Worm (Caenorhabditis elegans) whole organism, midembryonic: ENCODE results near the gene mkk-4.

ENCODE experiments used
- T22C8.4 ChIP-seq: fragments of 200-800 bp; sonication (Bioruptor generic); IDR thresholded peaks from 2 replicates; pipeline ENCODE4 v1.3.6; 2022; ENCODE audit warnings: missing genetic modification characterization, missing compliant biosample characterization
- cog-1 ChIP-seq: sonication (generic microtip); optimal IDR thresholded peaks from 2 replicates; lab custom pipeline; 2016; ENCODE audit warnings: missing genetic modification characterization, missing compliant biosample characterization
- flt-1 ChIP-seq: fragments of 200-800 bp; sonication (Bioruptor generic); IDR thresholded peaks from 2 replicates; pipeline ENCODE4 v1.3.6; 2022; ENCODE audit warnings: missing genetic modification characterization, missing compliant biosample characterization
- klf-2 ChIP-seq: fragments of 200-800 bp; sonication (Bioruptor generic); conservative IDR thresholded peaks from 2 replicates; pipeline ENCODE4 v1.3.6; 2022; ENCODE audit warnings: missing genetic modification reagents, missing genetic modification characterization, missing compliant biosample characterization
- med-1 ChIP-seq: sonication (generic microtip); optimal IDR thresholded peaks from 2 replicates; lab custom pipeline; 2017; ENCODE audit warnings: missing genetic modification characterization, mild to moderate bottlenecking, missing compliant biosample characterization, antibody characterized with exemption, missing genetic modification reagents; ENCODE audit not compliant: insufficient read depth
- ref-1 ChIP-seq: fragments of 200-800 bp; sonication (Bioruptor generic); conservative IDR thresholded peaks from 2 replicates; pipeline ENCODE4 v1.3.6; 2022; ENCODE audit warnings: missing genetic modification reagents, missing genetic modification characterization, missing compliant biosample characterization
- tab-1 ChIP-seq: fragments of 200-800 bp; sonication (Bioruptor generic); IDR thresholded peaks from 2 replicates; pipeline ENCODE4 v1.3.6; 2022; ENCODE audit warnings: missing genetic modification characterization, missing compliant biosample characterization
- ztf-23 ChIP-seq: fragments of 200-800 bp; sonication (Bioruptor generic); IDR thresholded peaks from 2 replicates; pipeline ENCODE4 v1.3.6; 2022; ENCODE audit warnings: missing genetic modification reagents, missing genetic modification characterization, missing compliant biosample characterization
- ztf-29 ChIP-seq: fragments of 200-800 bp; sonication (Bioruptor generic); IDR thresholded peaks from 2 replicates; pipeline ENCODE4 v1.3.6; 2022; ENCODE audit warnings: missing genetic modification reagents, missing genetic modification characterization, missing compliant biosample characterization

DNA sequence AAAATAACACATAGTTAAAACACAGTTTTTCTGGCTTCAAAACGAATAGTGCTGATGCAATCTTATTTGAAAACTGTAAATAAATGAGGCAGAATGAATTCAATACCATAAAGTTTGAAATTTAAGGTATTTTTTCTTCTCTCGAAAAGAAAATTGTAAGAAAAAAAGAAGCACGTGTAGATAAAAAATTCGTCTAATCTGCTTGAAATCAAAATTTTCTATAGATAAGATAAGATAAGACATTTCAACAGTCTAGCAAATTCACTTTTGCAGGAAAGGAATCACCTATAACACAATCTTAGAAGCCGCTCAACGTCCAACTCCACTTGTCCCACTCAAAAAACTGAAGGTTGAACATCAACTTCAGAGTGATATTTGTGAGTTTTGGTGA lies 26.7 kb downstream of the mkk-4 start:
- TF ChIP-seq T22C8.4 (no peak), flt-1 (GFP tag; lab: Robert Waterston, UW) (no peak), ref-1 (GFP tag; lab: Robert Waterston, UW) (no peak), tab-1 (GFP tag; lab: Robert Waterston, UW) (no peak), cog-1 (no peak), med-1 (GFP tag; lab: Kevin White, UChicago) (no peak), klf-2 (GFP tag; lab: Robert Waterston, UW) (no peak), ztf-23 (GFP tag; lab: Robert Waterston, UW) (no peak), ztf-29 (GFP tag; lab: Robert Waterston, UW) (no peak)
